Worm (Caenorhabditis elegans): ENCODE data around the gene ceeh-2.

Gene ceeh-2

ce11 chrV:10382142-10382541 lies 24.4 kb upstream of the ceeh-2 start, which contains the start of gene pqn-2:
Gene pqn-2, plus strand, starts transcription at chrV:10382442.
- no peak for TF ChIP-seq pha-4 (tag; optimal IDR thresholded peaks at IDR 0.05)
- no peak for TF ChIP-seq nhr-12 (tag; optimal IDR thresholded peaks at IDR 0.05)
- no peak for TF ChIP-seq ztf-11 (tag; optimal IDR thresholded peaks at IDR 0.05)
- TF ChIP-seq mdl-1 (tag; optimal IDR thresholded peaks at IDR 0.05) = no peak
- no peak for TF ChIP-seq nhr-23 (tag; optimal IDR thresholded peaks at IDR 0.05)
- no peak for TF ChIP-seq sea-2 (GFP tag; optimal IDR thresholded peaks at IDR 0.05)
- no peak for TF ChIP-seq ama-1 (optimal IDR thresholded peaks at IDR 0.05)
- no peak for TF ChIP-seq R02D3.7 (tag; optimal IDR thresholded peaks at IDR 0.05)
- TF ChIP-seq ztf-4 (tag; optimal IDR thresholded peaks at IDR 0.05) = no peak
- TF ChIP-seq fkh-10 (GFP tag; optimal IDR thresholded peaks at IDR 0.05) = no peak
- no peak for TF ChIP-seq skn-1 (tag; optimal IDR thresholded peaks at IDR 0.05)
- no peak for TF ChIP-seq tbx-2 (tag; optimal IDR thresholded peaks at IDR 0.05)
- TF ChIP-seq ceh-82 (tag; optimal IDR thresholded peaks at IDR 0.05) = no peak
- no peak for TF ChIP-seq eor-1 (tag; optimal IDR thresholded peaks at IDR 0.05)
- no peak for TF ChIP-seq snpc-4 (tag; optimal IDR thresholded peaks at IDR 0.05)
- TF ChIP-seq lin-39 (tag; optimal IDR thresholded peaks at IDR 0.05) = no peak
- TF ChIP-seq lsy-12 (tag; optimal IDR thresholded peaks at IDR 0.05) = no peak
- no peak for TF ChIP-seq zag-1 (tag; optimal IDR thresholded peaks at IDR 0.05)
- no peak for TF ChIP-seq unc-39 (tag; optimal IDR thresholded peaks at IDR 0.05)

ce11 chrV:10381726-10382125 lies 24.0 kb upstream of the ceeh-2 start, which contains the start of gene abu-1:
Gene abu-1, minus strand, starts transcription at chrV:10381826.
- TF ChIP-seq ceh-82 (tag; optimal IDR thresholded peaks at IDR 0.05) = no peak
- TF ChIP-seq unc-39 (tag; optimal IDR thresholded peaks at IDR 0.05) = no peak
- TF ChIP-seq nhr-23 (tag; optimal IDR thresholded peaks at IDR 0.05) = no peak
- no peak for TF ChIP-seq aly-2 (tag; optimal IDR thresholded peaks at IDR 0.05)
- no peak for TF ChIP-seq zag-1 (tag; optimal IDR thresholded peaks at IDR 0.05)
- no peak for TF ChIP-seq pqm-1 (tag; optimal IDR thresholded peaks at IDR 0.05)
- no peak for TF ChIP-seq nhr-28 (tag; optimal IDR thresholded peaks at IDR 0.05)
- TF ChIP-seq eor-1 (tag; optimal IDR thresholded peaks at IDR 0.05) = no peak
- TF ChIP-seq elt-1 (tag; optimal IDR thresholded peaks at IDR 0.05) = no peak
- no peak for TF ChIP-seq mdl-1 (tag; optimal IDR thresholded peaks at IDR 0.05)
- no peak for TF ChIP-seq fos-1 (tag; optimal IDR thresholded peaks at IDR 0.05)
- no peak for TF ChIP-seq daf-12 (tag; optimal IDR thresholded peaks at IDR 0.05)
- TF ChIP-seq nhr-76 (tag; optimal IDR thresholded peaks at IDR 0.05) = no peak
- TF ChIP-seq egl-27 (tag; optimal IDR thresholded peaks at IDR 0.05) = no peak

ce11 chrV:10379761-10380160 lies 22.1 kb upstream of the ceeh-2 start:
- TF ChIP-seq fkh-10 (GFP tag; optimal IDR thresholded peaks at IDR 0.05) (no peak), nhr-67 (tag; optimal IDR thresholded peaks at IDR 0.05) (no peak), zag-1 (tag; optimal IDR thresholded peaks at IDR 0.05) (no peak), lsy-12 (tag; optimal IDR thresholded peaks at IDR 0.05) (no peak), nhr-23 (tag; optimal IDR thresholded peaks at IDR 0.05) (no peak), elt-3 (tag; optimal IDR thresholded peaks at IDR 0.05) (no peak), elt-2 (tag; optimal IDR thresholded peaks at IDR 0.05) (no peak), ZK546.5 (tag; optimal IDR thresholded peaks at IDR 0.05) (no peak), ama-1 (optimal IDR thresholded peaks at IDR 0.05) (no peak), ztf-4 (tag; optimal IDR thresholded peaks at IDR 0.05) (no peak), nhr-28 (tag; optimal IDR thresholded peaks at IDR 0.05) (no peak), snpc-4 (tag; optimal IDR thresholded peaks at IDR 0.05) (no peak), mml-1 (tag; optimal IDR thresholded peaks at IDR 0.05) (no peak), fkh-2 (tag; optimal IDR thresholded peaks at IDR 0.05) (no peak), nhr-12 (tag; optimal IDR thresholded peaks at IDR 0.05) (no peak)

- no peak for TF ChIP-seq hmg-11 (tag; optimal IDR thresholded peaks at IDR 0.05)
These were observed 21.6 kb upstream of the ceeh-2 start, which contains the start of gene AC3.12 for ce11 chrV:10379293-10379692. Gene AC3.12, minus strand, starts transcription at chrV:10379393.

ce11 chrV:10371951-10372350 lies 14.2 kb upstream of the ceeh-2 start, which contains the start of gene ugt-49:
Gene ugt-49, plus strand, starts transcription at chrV:10372321.
- TF ChIP-seq elt-2 (tag; optimal IDR thresholded peaks at IDR 0.05) (peak; percentile 63), unc-39 (tag; optimal IDR thresholded peaks at IDR 0.05) (no peak), ceh-9 (tag; optimal IDR thresholded peaks at IDR 0.05) (no peak), ceh-16 (tag; optimal IDR thresholded peaks at IDR 0.05) (no peak), ama-1 (optimal IDR thresholded peaks at IDR 0.05) (no peak), pqm-1 (tag; optimal IDR thresholded peaks at IDR 0.05) (peak; percentile 40), pha-4 (tag; optimal IDR thresholded peaks at IDR 0.05) (peak; percentile 23), nhr-12 (tag; optimal IDR thresholded peaks at IDR 0.05) (no peak), ceh-82 (tag; optimal IDR thresholded peaks at IDR 0.05) (no peak), jun-1 (tag; optimal IDR thresholded peaks at IDR 0.05) (no peak), egl-5 (tag; optimal IDR thresholded peaks at IDR 0.05) (no peak), eor-1 (tag; optimal IDR thresholded peaks at IDR 0.05) (no peak), fos-1 (tag; optimal IDR thresholded peaks at IDR 0.05) (no peak), unc-62 (GFP tag; optimal IDR thresholded peaks at IDR 0.05) (no peak), nhr-76 (tag; optimal IDR thresholded peaks at IDR 0.05) (no peak), skn-1 (tag; optimal IDR thresholded peaks at IDR 0.05) (no peak), elt-3 (tag; optimal IDR thresholded peaks at IDR 0.05) (no peak), nhr-28 (tag; optimal IDR thresholded peaks at IDR 0.05) (no peak), elt-1 (tag; optimal IDR thresholded peaks at IDR 0.05) (no peak), mml-1 (tag; optimal IDR thresholded peaks at IDR 0.05) (no peak), R02D3.7 (tag; optimal IDR thresholded peaks at IDR 0.05) (no peak), fkh-2 (tag; optimal IDR thresholded peaks at IDR 0.05) (no peak), ztf-11 (tag; optimal IDR thresholded peaks at IDR 0.05) (no peak), tbx-2 (tag; optimal IDR thresholded peaks at IDR 0.05) (no peak), daf-12 (tag; optimal IDR thresholded peaks at IDR 0.05) (no peak)
